Fruit fly (Drosophila melanogaster) whole organism, wandering third instar larva: ENCODE data around the gene TM9SF4.

Experiments used
- Abd-B ChIP-seq: fragments of >200 bp; optimal IDR thresholded peaks from 2 replicates; lab custom pipeline; 2017; ENCODE audit warnings: missing biosample characterization, missing genetic modification characterization
- CG32264 ChIP-seq: fragments of 200-800 bp; sonication (Bioruptor generic); optimal IDR thresholded peaks from 2 replicates; lab custom pipeline; 2016; ENCODE audit warnings: missing biosample characterization, missing genetic modification characterization
- CG9705 ChIP-seq: fragments of 200-800 bp; sonication (Bioruptor generic); optimal IDR thresholded peaks from 2 replicates; lab custom pipeline; 2018; ENCODE audit warnings: missing biosample characterization, mild to moderate bottlenecking, missing genetic modification characterization
- Dfd ChIP-seq: fragments of >200 bp; optimal IDR thresholded peaks from 2 replicates; lab custom pipeline; 2017; ENCODE audit warnings: missing biosample characterization, missing genetic modification characterization
- Dif ChIP-seq: fragments of 200-275, 200-300 bp; sonication (Bioruptor generic); optimal IDR thresholded peaks from 2 replicates; lab custom pipeline; 2018; ENCODE audit warnings: missing biosample characterization, missing genetic modification characterization; ENCODE audit not compliant: partially characterized antibody
- Hnf4 ChIP-seq: fragments of 200-800 bp; sonication (Bioruptor generic); optimal IDR thresholded peaks from 2 replicates; lab custom pipeline; 2016; ENCODE audit warnings: missing biosample characterization, mild to moderate bottlenecking, missing genetic modification characterization
- Hr78 ChIP-seq: fragments of >200 bp; optimal IDR thresholded peaks from 2 replicates; lab custom pipeline; 2017; ENCODE audit warnings: missing biosample characterization, missing genetic modification characterization
- Hr83 ChIP-seq: fragments of 200-300 bp; sonication (Bioruptor generic); optimal IDR thresholded peaks from 2 replicates; lab custom pipeline; 2016; ENCODE audit warnings: missing biosample characterization, mild to moderate bottlenecking, missing genetic modification characterization, moderate library complexity; ENCODE audit not compliant: poor library complexity, severe bottlenecking
- Mio ChIP-seq: sonication (Bioruptor generic); optimal IDR thresholded peaks from 2 replicates; lab custom pipeline; 2016; ENCODE audit warnings: missing biosample characterization, missing genetic modification characterization
- Myc ChIP-seq: fragments of >200 bp; optimal IDR thresholded peaks from 2 replicates; lab custom pipeline; 2017
- N ChIP-seq: fragments of >200 bp; optimal IDR thresholded peaks from 2 replicates; lab custom pipeline; 2018; ENCODE audit warnings: missing biosample characterization, missing external identifiers, missing genetic modification characterization
- OdsH ChIP-seq: fragments of 200-800 bp; sonication (Bioruptor generic); optimal IDR thresholded peaks from 2 replicates; lab custom pipeline; 2016; ENCODE audit warnings: missing biosample characterization, mild to moderate bottlenecking, missing genetic modification characterization
- Rel ChIP-seq, 2 experiments: fragments of 200-800 bp; sonication (Bioruptor generic) in 1 of 2; optimal IDR thresholded peaks; 2 replicates in 1 of 2; 3 replicates in 1 of 2; lab custom pipeline; 2016 to 2019; ENCODE audit warnings: mild to moderate bottlenecking in 2 of 2, missing biosample characterization in 2 of 2, missing genetic modification characterization in 2 of 2, moderate library complexity in 1 of 2
- Sp1 ChIP-seq: fragments of 200-800 bp; sonication (Bioruptor generic); optimal IDR thresholded peaks from 3 replicates; lab custom pipeline; 2019; ENCODE audit warnings: missing biosample characterization, mild to moderate bottlenecking, missing genetic modification characterization, moderate library complexity
- Vsx2 ChIP-seq: fragments of 200-300, 225-300 bp; sonication (Bioruptor generic); optimal IDR thresholded peaks from 2 replicates; lab custom pipeline; 2018; ENCODE audit warnings: missing biosample characterization, missing genetic modification characterization; ENCODE audit not compliant: partially characterized antibody
- br ChIP-seq: fragments of 200-800 bp; sonication (Bioruptor generic); optimal IDR thresholded peaks from 2 replicates; lab custom pipeline; 2016; ENCODE audit warnings: missing biosample characterization, missing genetic modification characterization
- dl ChIP-seq, 2 experiments: fragments of 175-275, 200-275 bp in 1 of 2; fragments of 200-275 bp in 1 of 2; sonication (Bioruptor generic); optimal IDR thresholded peaks; lab custom pipeline; 2018; ENCODE audit warnings: mild to moderate bottlenecking in 2 of 2, missing biosample characterization in 2 of 2, missing genetic modification characterization in 2 of 2, moderate library complexity in 2 of 2; ENCODE audit not compliant: partially characterized antibody in 2 of 2, insufficient read depth in 1 of 2
- dmrt93B ChIP-seq: fragments of 200-800 bp; sonication (Bioruptor generic); optimal IDR thresholded peaks from 2 replicates; lab custom pipeline; 2018; ENCODE audit warnings: missing biosample characterization, mild to moderate bottlenecking, missing genetic modification characterization
- dsf ChIP-seq: sonication (Bioruptor generic); optimal IDR thresholded peaks from 2 replicates; lab custom pipeline; 2016; ENCODE audit warnings: missing biosample characterization, missing genetic modification characterization, borderline replicate concordance
- ey ChIP-seq: fragments of 200-800 bp; sonication (Bioruptor generic); optimal IDR thresholded peaks from 2 replicates; lab custom pipeline; 2016; ENCODE audit warnings: missing biosample characterization, missing genetic modification characterization
- foxo ChIP-seq, 2 experiments: fragments of 200-800 bp; sonication (Bioruptor generic); optimal IDR thresholded peaks; 2 replicates in 1 of 2; 3 replicates in 1 of 2; lab custom pipeline; 2016 to 2017; ENCODE audit warnings: missing biosample characterization in 2 of 2, missing genetic modification characterization in 2 of 2
- fru ChIP-seq: fragments of 200-800 bp; sonication (Bioruptor generic); optimal IDR thresholded peaks from 3 replicates; lab custom pipeline; 2016; ENCODE audit warnings: missing biosample characterization, mild to moderate bottlenecking, missing genetic modification characterization
- h ChIP-seq: fragments of 200-800 bp; sonication (Bioruptor generic); optimal IDR thresholded peaks from 3 replicates; lab custom pipeline; 2016; ENCODE audit warnings: missing biosample characterization, mild to moderate bottlenecking, missing genetic modification characterization
- pan ChIP-seq: fragments of >200 bp; optimal IDR thresholded peaks from 2 replicates; lab custom pipeline; 2017
- psq ChIP-seq: fragments of 200-800 bp; sonication (Bioruptor generic); optimal IDR thresholded peaks from 3 replicates; lab custom pipeline; 2017; ENCODE audit warnings: missing biosample characterization, mild to moderate bottlenecking, missing genetic modification characterization, moderate library complexity
- rgr ChIP-seq: fragments of 200-800 bp; sonication (Bioruptor generic); optimal IDR thresholded peaks from 3 replicates; lab custom pipeline; 2016; ENCODE audit warnings: missing biosample characterization, mild to moderate bottlenecking, missing genetic modification characterization
- sage ChIP-seq: fragments of 200-800 bp; sonication (Bioruptor generic); optimal IDR thresholded peaks from 2 replicates; lab custom pipeline; 2016; ENCODE audit warnings: missing biosample characterization, mild to moderate bottlenecking, missing genetic modification characterization
- sv ChIP-seq: fragments of 200-800 bp; sonication (Bioruptor generic); optimal IDR thresholded peaks from 3 replicates; lab custom pipeline; 2016; ENCODE audit warnings: missing biosample characterization, missing genetic modification characterization
- tai ChIP-seq: sonication (Bioruptor generic); optimal IDR thresholded peaks from 2 replicates; lab custom pipeline; 2016; ENCODE audit warnings: missing biosample characterization, missing genetic modification characterization
- usp ChIP-seq: fragments of >200 bp; optimal IDR thresholded peaks from 2 replicates; lab custom pipeline; 2017; ENCODE audit warnings: missing biosample characterization, missing genetic modification characterization
- woc ChIP-seq: sonication (Bioruptor generic); optimal IDR thresholded peaks from 2 replicates; lab custom pipeline; 2016; ENCODE audit warnings: missing biosample characterization, mild to moderate bottlenecking, missing genetic modification characterization

TM9SF4 gene

dm6 chr2L:13803805-13804560 lies 57.2 kb downstream of the TM9SF4 start:
- TF ChIP-seq foxo (GFP tag; optimal IDR thresholded peaks at IDR 0.05; lab: Kevin White, UChicago) = peak in 1 of 2 experiments; percentile 4
- no peak for TF ChIP-seq Rel (GFP tag; optimal IDR thresholded peaks at IDR 0.05; lab: Kevin White, UChicago)
- peak; percentile 52 for TF ChIP-seq Rel (tag; optimal IDR thresholded peaks at IDR 0.05; lab: Kevin White, UChicago)
- peak; percentile 44 for TF ChIP-seq br (GFP tag; lab: Kevin White, UChicago)
- TF ChIP-seq sage (GFP tag; lab: Kevin White, UChicago) = no peak

- no peak for TF ChIP-seq dsf
- TF ChIP-seq Rel (GFP tag; optimal IDR thresholded peaks at IDR 0.05; lab: Kevin White, UChicago) = no peak
- TF ChIP-seq Rel (tag; optimal IDR thresholded peaks at IDR 0.05; lab: Kevin White, UChicago) = peak; percentile 8
- no peak for TF ChIP-seq sv
- peak; percentile 4 for TF ChIP-seq Dif (GFP tag; lab: Kevin White, UChicago)
- no peak for TF ChIP-seq Myc (lab: Kevin White, UChicago)
- no peak for TF ChIP-seq sage (GFP tag; lab: Kevin White, UChicago)
- no peak for TF ChIP-seq Sp1 (GFP tag; lab: Kevin White, UChicago)
- TF ChIP-seq ey = no peak
- no peak for TF ChIP-seq CG9705 (GFP tag; lab: Kevin White, UChicago)
- TF ChIP-seq tai (GFP tag; lab: Kevin White, UChicago) = no peak
- TF ChIP-seq Hr83 = peak; percentile 10
- TF ChIP-seq Dfd (GFP tag; lab: Kevin White, UChicago) = no peak
Measured at dm6 chr2L:13804561-13805067, 57.9 kb downstream of the TM9SF4 start.

DNA sequence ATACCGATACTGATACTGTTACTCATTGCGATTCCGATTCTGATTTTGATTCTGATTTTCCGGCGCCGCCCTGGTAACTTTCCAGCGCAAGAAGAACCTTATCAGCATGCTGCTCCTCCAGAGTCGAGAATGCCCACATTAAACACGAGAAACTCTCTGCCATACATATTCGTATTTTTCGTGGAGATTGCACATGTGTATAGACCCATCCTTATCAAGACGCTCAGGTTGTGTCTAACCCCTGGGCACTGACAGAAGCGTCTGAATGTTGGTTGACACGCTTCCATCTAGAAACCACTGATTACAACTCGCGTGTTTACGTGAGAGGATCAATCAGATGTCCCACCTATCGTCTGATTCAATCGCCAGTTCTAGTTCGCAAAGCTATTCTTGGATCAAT lies 58.4 kb downstream of the TM9SF4 start:
- TF ChIP-seq dmrt93B (GFP tag; lab: Kevin White, UChicago) (no peak), Sp1 (GFP tag; lab: Kevin White, UChicago) (no peak), tai (GFP tag; lab: Kevin White, UChicago) (no peak), h (GFP tag; lab: Kevin White, UChicago) (no peak), Myc (lab: Kevin White, UChicago) (no peak), N (no peak), psq (GFP tag; lab: Kevin White, UChicago) (no peak), rgr (GFP tag; lab: Kevin White, UChicago) (no peak), Hr78 (GFP tag; lab: Kevin White, UChicago) (no peak), Hnf4 (no peak), Rel (GFP tag; optimal IDR thresholded peaks at IDR 0.05; lab: Kevin White, UChicago) (no peak), Rel (tag; optimal IDR thresholded peaks at IDR 0.05; lab: Kevin White, UChicago) (no peak), usp (no peak), dl (GFP tag; optimal IDR thresholded peaks at IDR 0.05; lab: Kevin White, UChicago; ENCODE audit: insufficient read depth in 1 of 2, partially characterized antibody in 2 of 2) (no peak), sv (no peak), Mio (GFP tag; lab: Kevin White, UChicago) (no peak), woc (GFP tag; lab: Kevin White, UChicago) (no peak), ey (no peak), foxo (GFP tag; optimal IDR thresholded peaks at IDR 0.05; lab: Kevin White, UChicago) (no peak)
- TF ChIP-seq, all 38 proteins: peak for 0

DNA sequence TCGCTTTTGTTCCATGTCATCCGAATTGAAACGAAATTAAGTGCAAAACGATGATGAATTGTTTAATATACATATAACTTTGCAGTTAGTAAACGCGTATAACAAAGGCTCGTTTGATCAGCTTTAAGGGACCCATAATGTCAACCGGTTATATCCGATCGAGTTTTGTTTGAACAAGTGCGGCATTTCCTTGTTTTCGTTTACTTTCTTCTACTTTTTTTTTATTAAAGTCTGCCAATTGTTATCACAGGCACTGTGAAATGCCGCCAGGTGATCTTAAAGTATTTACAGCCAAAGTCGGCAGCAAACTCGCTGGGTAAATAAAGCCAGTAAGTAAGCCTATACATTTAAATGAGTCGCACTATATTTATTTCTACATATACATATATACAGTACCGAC lies 60.3 kb downstream of the TM9SF4 start:
- peak; percentile 55 for TF ChIP-seq h (GFP tag; lab: Kevin White, UChicago)
- peak; percentile 76 for TF ChIP-seq Hr83
- TF ChIP-seq fru (GFP tag; lab: Kevin White, UChicago) = peak; percentile 42
- no peak for TF ChIP-seq Abd-B (GFP tag; lab: Kevin White, UChicago)
- no peak for TF ChIP-seq Hr78 (GFP tag; lab: Kevin White, UChicago)
- TF ChIP-seq Mio (GFP tag; lab: Kevin White, UChicago) = no peak
- no peak for TF ChIP-seq ey
- no peak for TF ChIP-seq Dif (GFP tag; lab: Kevin White, UChicago)
- peak; percentile 13 for TF ChIP-seq OdsH
- TF ChIP-seq pan (lab: Kevin White, UChicago) = no peak
- TF ChIP-seq rgr (GFP tag; lab: Kevin White, UChicago) = peak; percentile 52
- no peak for TF ChIP-seq N

- TF ChIP-seq Abd-B (GFP tag; lab: Kevin White, UChicago) = no peak
- peak; percentile 45 for TF ChIP-seq rgr (GFP tag; lab: Kevin White, UChicago)
- TF ChIP-seq Sp1 (GFP tag; lab: Kevin White, UChicago) = peak; percentile 38
- no peak for TF ChIP-seq Vsx2 (GFP tag; lab: Kevin White, UChicago)
- TF ChIP-seq OdsH = peak; percentile 34
- TF ChIP-seq Hr83 = peak; percentile 64
- peak; percentile 3 for TF ChIP-seq CG32264 (GFP tag; lab: Kevin White, UChicago)
- TF ChIP-seq, all 38 proteins: peak for 5
Measured at dm6 chr2L:13807959-13808358, 61.2 kb downstream of the TM9SF4 start.
